Fruit fly (Drosophila melanogaster) whole organism, embryonic: ENCODE results near the gene scat.

Experiments
- Atf3 ChIP-seq: fragments of 200-800 bp; sonication (Bioruptor generic); optimal IDR thresholded peaks from 3 replicates; lab custom pipeline; 2016; ENCODE audit warnings: missing biosample characterization, missing genetic modification characterization
- BEAF-32 ChIP-seq: fragments of 200-800 bp; sonication (Bioruptor generic); optimal IDR thresholded peaks from 3 replicates; lab custom pipeline; 2017; ENCODE audit warnings: missing biosample characterization, missing genetic modification characterization, mild to moderate bottlenecking, moderate library complexity, missing genetic modification reagents
- Bdp1 ChIP-seq: fragments of 200-800 bp; sonication (Bioruptor generic); optimal IDR thresholded peaks from 3 replicates; lab custom pipeline; 2016; ENCODE audit warnings: missing biosample characterization, missing genetic modification characterization
- CG10979 ChIP-seq: fragments of 200-800 bp; sonication (Bioruptor generic); optimal IDR thresholded peaks from 2 replicates; lab custom pipeline; 2018; ENCODE audit warnings: missing biosample characterization, mild to moderate bottlenecking, missing genetic modification characterization, moderate library complexity
- CG12219 ChIP-seq: fragments of 200-800 bp; sonication (Bioruptor generic); optimal IDR thresholded peaks from 3 replicates; lab custom pipeline; 2018; ENCODE audit warnings: missing biosample characterization, mild to moderate bottlenecking, missing genetic modification characterization
- CG1233 ChIP-seq: fragments of 200-800 bp; sonication (Bioruptor generic); optimal IDR thresholded peaks from 4 replicates; lab custom pipeline; 2018; ENCODE audit warnings: missing biosample characterization, mild to moderate bottlenecking, missing genetic modification characterization
- CG14667 ChIP-seq: fragments of 200-800 bp; sonication (Bioruptor generic); IDR thresholded peaks from 2 replicates; pipeline ENCODE4 v1.3.6; 2022; ENCODE audit warnings: missing biosample characterization, missing genetic modification characterization
- CG14860 ChIP-seq: fragments of 200-800 bp; sonication (Bioruptor generic); IDR thresholded peaks from 3 replicates; pipeline ENCODE4 v1.3.6; 2022; ENCODE audit warnings: missing biosample characterization, missing genetic modification characterization; ENCODE audit not compliant: partially characterized antibody
- CG1832 ChIP-seq: fragments of 200-800 bp; sonication (Bioruptor generic); optimal IDR thresholded peaks from 2 replicates; lab custom pipeline; 2017; ENCODE audit warnings: missing biosample characterization, mild to moderate bottlenecking, missing genetic modification characterization, inconsistent platforms
- CG2120 ChIP-seq: fragments of 200-800 bp; sonication (Bioruptor generic); optimal IDR thresholded peaks from 3 replicates; lab custom pipeline; 2016; ENCODE audit warnings: missing biosample characterization, missing genetic modification characterization
- CG2129 ChIP-seq: fragments of 200-800 bp; sonication (Bioruptor generic); IDR thresholded peaks from 2 replicates; pipeline ENCODE4 v1.3.6; 2022; ENCODE audit warnings: missing biosample characterization, missing genetic modification characterization; ENCODE audit not compliant: partially characterized antibody
- CG31224 ChIP-seq: fragments of 200-800 bp; sonication (Bioruptor generic); IDR thresholded peaks from 2 replicates; pipeline ENCODE4 v1.3.6; 2022; ENCODE audit warnings: missing biosample characterization, missing genetic modification characterization
- CG32772 ChIP-seq: fragments of 200-800 bp; sonication (Bioruptor generic); IDR thresholded peaks from 2 replicates; pipeline ENCODE4 v1.3.6; 2022; ENCODE audit warnings: missing biosample characterization, missing genetic modification characterization
- CG3847 ChIP-seq: fragments of 200-800 bp; sonication (Bioruptor generic); IDR thresholded peaks from 2 replicates; pipeline ENCODE4 v1.3.6; 2022; ENCODE audit warnings: missing biosample characterization, missing genetic modification characterization
- CG6854 ChIP-seq: fragments of 200-800 bp; sonication (Bioruptor generic); optimal IDR thresholded peaks from 3 replicates; lab custom pipeline; 2017; ENCODE audit warnings: missing biosample characterization, mild to moderate bottlenecking, missing genetic modification characterization
- CG7271 ChIP-seq: fragments of 200-800 bp; sonication (Bioruptor generic); optimal IDR thresholded peaks from 2 replicates; lab custom pipeline; 2018; ENCODE audit warnings: missing biosample characterization, mild to moderate bottlenecking, missing genetic modification characterization, moderate library complexity
- CG8281 ChIP-seq: fragments of 200-800 bp; sonication (Bioruptor generic); optimal IDR thresholded peaks from 2 replicates; lab custom pipeline; 2018; ENCODE audit warnings: missing biosample characterization, mild to moderate bottlenecking, missing genetic modification characterization, moderate library complexity
- CG8388 ChIP-seq: fragments of 200-800 bp; sonication (Bioruptor generic); optimal IDR thresholded peaks from 2 replicates; lab custom pipeline; 2019; ENCODE audit warnings: missing biosample characterization, mild to moderate bottlenecking, missing genetic modification characterization, moderate library complexity
- CG9609 ChIP-seq: fragments of 200-800 bp; sonication (Bioruptor generic); optimal IDR thresholded peaks from 3 replicates; lab custom pipeline; 2016; ENCODE audit warnings: missing biosample characterization, missing genetic modification characterization
- CG9727 ChIP-seq: fragments of 200-800 bp; sonication (Bioruptor generic); optimal IDR thresholded peaks from 3 replicates; lab custom pipeline; 2017; ENCODE audit warnings: missing biosample characterization, mild to moderate bottlenecking, missing genetic modification characterization
- Chrac-16 ChIP-seq: fragments of 200-800 bp; sonication (Bioruptor generic); optimal IDR thresholded peaks from 3 replicates; lab custom pipeline; 2016; ENCODE audit warnings: missing biosample characterization, missing genetic modification characterization
- CoRest ChIP-seq: fragments of 200-800 bp; sonication (Bioruptor generic); optimal IDR thresholded peaks from 3 replicates; lab custom pipeline; 2018; ENCODE audit warnings: missing biosample characterization, mild to moderate bottlenecking, missing genetic modification characterization, moderate library complexity
- D ChIP-seq, 2 experiments: fragments of 200-800 bp in 1 of 2; fragments of >200 bp in 1 of 2; sonication (Bioruptor generic) in 1 of 2; optimal IDR thresholded peaks; 2 replicates in 1 of 2; 3 replicates in 1 of 2; lab custom pipeline; 2017; ENCODE audit warnings: mild to moderate bottlenecking in 1 of 2, missing biosample characterization in 1 of 2, missing genetic modification characterization in 1 of 2, missing genetic modification reagents in 1 of 2
- D19A ChIP-seq: fragments of 200-800 bp; optimal IDR thresholded peaks from 3 replicates; lab custom pipeline; 2019; ENCODE audit warnings: missing biosample characterization, mild to moderate bottlenecking, missing genetic modification characterization, moderate library complexity
- Dbx ChIP-seq: fragments of 200-800 bp; sonication (Bioruptor generic); IDR thresholded peaks from 3 replicates; pipeline ENCODE4 v1.3.6; 2022; ENCODE audit warnings: missing biosample characterization, missing genetic modification characterization
- Elba2 ChIP-seq: fragments of 200-800 bp; sonication (Bioruptor generic); optimal IDR thresholded peaks from 3 replicates; lab custom pipeline; 2016; ENCODE audit warnings: missing biosample characterization, missing genetic modification characterization
- Gug ChIP-seq: fragments of 200-800 bp; sonication (Bioruptor generic); IDR thresholded peaks from 4 replicates; pipeline ENCODE4 v1.3.6; 2022; ENCODE audit warnings: missing biosample characterization, missing genetic modification characterization
- H15 ChIP-seq: fragments of 200-800 bp; sonication (Bioruptor generic); IDR thresholded peaks from 3 replicates; pipeline ENCODE4 v1.3.6; 2022; ENCODE audit warnings: missing biosample characterization, missing genetic modification characterization
- Opbp ChIP-seq: fragments of 200-800 bp; sonication (Bioruptor generic); IDR thresholded peaks from 3 replicates; pipeline ENCODE4 v1.3.6; 2022; ENCODE audit warnings: missing biosample characterization, missing genetic modification characterization; ENCODE audit not compliant: partially characterized antibody
- Sox100B ChIP-seq: fragments of 200-800 bp; sonication (Bioruptor generic); optimal IDR thresholded peaks from 3 replicates; lab custom pipeline; 2018; ENCODE audit warnings: missing biosample characterization, mild to moderate bottlenecking, missing genetic modification characterization
- Xbp1 ChIP-seq: fragments of 200-800 bp; sonication (Bioruptor generic); optimal IDR thresholded peaks from 3 replicates; lab custom pipeline; 2016; ENCODE audit warnings: missing biosample characterization, mild to moderate bottlenecking, missing genetic modification characterization
- bigmax ChIP-seq: fragments of 200-800 bp; sonication (Bioruptor generic); optimal IDR thresholded peaks from 2 replicates; lab custom pipeline; 2018; ENCODE audit warnings: missing biosample characterization, mild to moderate bottlenecking, missing genetic modification characterization
- br ChIP-seq: fragments of >200 bp; optimal IDR thresholded peaks from 2 replicates; lab custom pipeline; 2017
- cato ChIP-seq: fragments of 200-800 bp; sonication (Bioruptor generic); optimal IDR thresholded peaks from 2 replicates; lab custom pipeline; 2016; ENCODE audit warnings: missing biosample characterization, missing genetic modification characterization, borderline replicate concordance
- dm ChIP-seq: fragments of 200-800 bp; sonication (Bioruptor generic); optimal IDR thresholded peaks from 3 replicates; lab custom pipeline; 2016; ENCODE audit warnings: missing biosample characterization, missing genetic modification characterization
- grn ChIP-seq: fragments of 200-800 bp; sonication (Bioruptor generic); optimal IDR thresholded peaks from 3 replicates; lab custom pipeline; 2017; ENCODE audit warnings: missing biosample characterization, missing genetic modification characterization
- hb ChIP-seq: fragments of 200-800 bp; sonication (Bioruptor generic); IDR thresholded peaks from 3 replicates; pipeline ENCODE4 v1.3.6; 2022; ENCODE audit warnings: missing biosample characterization, missing genetic modification characterization; ENCODE audit not compliant: partially characterized antibody
- jing ChIP-seq: fragments of 200-800 bp; sonication (Bioruptor generic); optimal IDR thresholded peaks from 2 replicates; lab custom pipeline; 2018; ENCODE audit warnings: missing biosample characterization, mild to moderate bottlenecking, missing genetic modification characterization
- kay ChIP-seq: fragments of 200-800 bp; sonication (Bioruptor generic); optimal IDR thresholded peaks from 2 replicates; lab custom pipeline; 2016; ENCODE audit warnings: missing biosample characterization, missing genetic modification characterization
- lola ChIP-seq, 3 experiments: fragments of >200 bp in 2 of 3; fragments of 200-800 bp in 1 of 3; sonication (Bioruptor generic) in 1 of 3; optimal IDR thresholded peaks; 2 replicates each; lab custom pipeline; 2017 to 2019; ENCODE audit warnings: missing biosample characterization in 3 of 3, missing genetic modification characterization in 3 of 3, mild to moderate bottlenecking in 1 of 3, moderate library complexity in 1 of 3
- nau ChIP-seq: fragments of 200-800 bp; sonication (Bioruptor generic); optimal IDR thresholded peaks from 3 replicates; lab custom pipeline; 2017; ENCODE audit warnings: missing biosample characterization, mild to moderate bottlenecking, missing genetic modification characterization, missing genetic modification reagents
- pan ChIP-seq, 4 experiments: fragments of >200 bp in 3 of 4; fragments of 200-800 bp in 1 of 4; sonication (Bioruptor generic) in 1 of 4; optimal IDR thresholded peaks in 3 of 4; IDR thresholded peaks in 1 of 4; 2 replicates each; pipeline versions ENCODE4 v1.3.6 to Lab custom; 2017 to 2022; ENCODE audit warnings: missing biosample characterization in 2 of 4, missing genetic modification characterization in 2 of 4, mixed read lengths in 1 of 4
- pfk ChIP-seq: fragments of 200-800 bp; sonication (Bioruptor generic); optimal IDR thresholded peaks from 2 replicates; lab custom pipeline; 2018; ENCODE audit warnings: missing biosample characterization, mild to moderate bottlenecking, missing genetic modification characterization, moderate library complexity
- pum ChIP-seq: fragments of 200-800 bp; sonication (Bioruptor generic); optimal IDR thresholded peaks from 2 replicates; lab custom pipeline; 2016; ENCODE audit warnings: missing biosample characterization, missing genetic modification characterization
- row ChIP-seq: fragments of 200-800 bp; sonication (Bioruptor generic); IDR thresholded peaks from 3 replicates; pipeline ENCODE4 v1.3.6; 2022; ENCODE audit warnings: missing biosample characterization, missing genetic modification characterization
- tup ChIP-seq: fragments of 200-800 bp; sonication (Bioruptor generic); optimal IDR thresholded peaks from 2 replicates; lab custom pipeline; 2016; ENCODE audit warnings: missing biosample characterization, mild to moderate bottlenecking, missing genetic modification characterization, moderate library complexity
- vnd ChIP-seq: fragments of 200-800 bp; sonication (Bioruptor generic); IDR thresholded peaks from 3 replicates; pipeline ENCODE4 v1.3.6; 2022; ENCODE audit warnings: missing biosample characterization, missing genetic modification characterization; ENCODE audit not compliant: partially characterized antibody

The scat gene

DNA sequence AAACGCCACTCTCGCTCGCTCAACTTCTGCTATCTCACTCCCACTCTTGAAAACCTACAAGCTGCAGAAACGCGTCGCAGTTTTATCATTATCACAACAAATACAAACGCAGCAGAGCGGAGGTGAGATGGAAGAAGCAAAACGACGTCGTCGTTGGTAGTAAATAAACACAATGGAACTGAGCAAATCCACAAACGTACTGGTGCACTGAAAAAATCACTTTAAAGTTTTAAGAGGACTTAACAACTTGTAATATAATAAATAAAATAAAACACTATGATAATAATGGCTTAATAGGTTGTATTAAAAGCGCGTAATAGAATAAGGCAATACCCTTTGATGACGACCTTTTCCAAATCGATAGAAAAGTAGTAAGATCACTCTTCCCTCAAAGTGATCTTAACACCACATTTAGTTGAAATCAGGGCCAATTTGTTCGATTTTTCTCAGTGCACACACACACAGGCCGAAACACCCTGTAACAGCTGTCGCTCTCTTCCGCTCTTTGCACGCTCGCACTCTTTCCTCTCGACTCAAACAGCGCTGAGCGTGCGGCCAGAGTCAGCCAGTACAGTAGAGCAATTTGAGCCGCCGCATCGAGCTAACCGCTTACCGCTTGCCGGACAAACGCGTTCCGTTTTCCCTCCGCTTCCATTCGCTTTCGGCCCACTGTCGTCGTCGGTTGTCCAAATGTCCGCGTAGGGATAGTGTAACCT lies 18.2 kb downstream of the scat start (continued):
- TF ChIP-seq D19A (tag; lab: Kevin White, UChicago) (peak; percentile 93), br (lab: Kevin White, UChicago) (no peak), CG1832 (peak; percentile 78), pfk (GFP tag; lab: Kevin White, UChicago) (no peak), CG14860 (GFP tag; lab: Robert Waterston, UW) (no peak), Dbx (GFP tag; lab: Robert Waterston, UW) (peak; percentile 92), CG10979 (tag; lab: Kevin White, UChicago) (peak; percentile 98), tup (peak; percentile 66), Sox100B (peak; percentile 98), Bdp1 (GFP tag; lab: Kevin White, UChicago) (peak; percentile 74), CG9609 (GFP tag; lab: Kevin White, UChicago) (peak; percentile 70), CG3847 (GFP tag; lab: Robert Waterston, UW) (peak; percentile 97), Chrac-16 (GFP tag; lab: Kevin White, UChicago) (peak; percentile 95), dm (GFP tag; lab: Kevin White, UChicago) (no peak), CG9727 (GFP tag; lab: Kevin White, UChicago) (peak; percentile 98), CG2120 (GFP tag; lab: Kevin White, UChicago) (peak; percentile 88), hb (GFP tag; lab: Robert Waterston, UW) (no peak), Atf3 (GFP tag; lab: Kevin White, UChicago) (peak; percentile 93), CoRest (tag; lab: Kevin White, UChicago) (peak; percentile 98), H15 (GFP tag; lab: Robert Waterston, UW) (peak; percentile 92), nau (peak; percentile 84), Opbp (peak; percentile 74), CG12219 (GFP tag; lab: Kevin White, UChicago) (peak; percentile 94), Gug (GFP tag; lab: Robert Waterston, UW) (peak; percentile 92), D (optimal IDR thresholded peaks at IDR 0.05; lab: Kevin White, UChicago) (no peak), D (GFP tag; optimal IDR thresholded peaks at IDR 0.05; lab: Kevin White, UChicago) (peak; percentile 99), CG8281 (tag; lab: Kevin White, UChicago) (peak; percentile 86), BEAF-32 (peak; percentile 29), CG14667 (GFP tag; lab: Robert Waterston, UW) (peak; percentile 92), row (peak; percentile 99), cato (GFP tag; lab: Kevin White, UChicago) (peak; percentile 89), jing (GFP tag; lab: Kevin White, UChicago) (peak; percentile 96), Elba2 (GFP tag; lab: Kevin White, UChicago) (peak; percentile 87), pan (optimal IDR thresholded peaks at IDR 0.05; lab: Kevin White, UChicago) (no peak), pan (GFP tag; optimal IDR thresholded peaks at IDR 0.05 in 1 of 2, IDR thresholded peaks at IDR 0.05 in 1 of 2) (peak in 1 of 2 experiments; percentile 95), CG6854 (peak; percentile 94), CG8388 (GFP tag; lab: Kevin White, UChicago) (peak; percentile 93), vnd (GFP tag; lab: Robert Waterston, UW) (no peak), kay (GFP tag; lab: Kevin White, UChicago) (peak; percentile 95), CG7271 (tag; lab: Kevin White, UChicago) (peak; percentile 75), Xbp1 (peak; percentile 95), CG2129 (GFP tag; lab: Robert Waterston, UW) (no peak), grn (GFP tag; lab: Kevin White, UChicago) (peak; percentile 23), CG31224 (peak; percentile 92), bigmax (GFP tag; lab: Kevin White, UChicago) (no peak), CG1233 (GFP tag; lab: Kevin White, UChicago) (peak; percentile 95), pum (GFP tag; lab: Kevin White, UChicago) (peak; percentile 89), lola (GFP tag; optimal IDR thresholded peaks at IDR 0.05; lab: Kevin White, UChicago) (peak in 1 of 3 experiments; percentile 100), CG32772 (GFP tag; lab: Robert Waterston, UW) (peak; percentile 92)
